Worm (Caenorhabditis elegans): ENCODE measurements around the gene mut-7.

DNA sequence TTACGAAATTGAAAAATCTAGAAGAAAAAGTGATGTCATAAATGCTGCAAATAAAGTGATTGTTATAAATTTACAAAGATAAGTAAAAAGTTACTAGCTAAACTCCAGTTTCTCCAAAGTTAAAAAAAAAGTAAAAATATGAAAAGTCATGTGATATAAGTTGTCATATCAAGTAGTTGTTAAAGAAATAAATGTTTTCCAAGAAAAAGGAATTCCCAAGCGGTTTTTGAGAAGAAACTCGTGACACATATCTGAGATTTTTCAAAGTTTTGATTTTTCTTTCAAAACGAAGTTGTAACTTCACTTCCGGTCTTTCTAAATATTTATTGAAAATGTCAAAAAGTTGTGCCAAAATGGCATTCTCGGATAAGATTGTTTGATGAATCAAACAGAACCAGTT is 41.1 kb downstream of the mut-7 start:
- TF ChIP-seq ama-1 (optimal IDR thresholded peaks at IDR 0.05) (no peak), elt-1 (tag; optimal IDR thresholded peaks at IDR 0.05) (no peak), lsy-2 (tag; optimal IDR thresholded peaks at IDR 0.05) (peak in 1 of 2 experiments; percentile 23)
